Worm (Caenorhabditis elegans): ENCODE measurements around the gene irld-36.

- no peak for TF ChIP-seq lin-35 (GFP tag; optimal IDR thresholded peaks at IDR 0.05)
- TF ChIP-seq blmp-1 (tag; optimal IDR thresholded peaks at IDR 0.05), result no peak
- TF ChIP-seq unc-98 (GFP tag; IDR thresholded peaks at IDR 0.05), result no peak
- no peak for TF ChIP-seq rnt-1 (tag; optimal IDR thresholded peaks at IDR 0.05)
- no peak for TF ChIP-seq nhr-28 (tag; optimal IDR thresholded peaks at IDR 0.05)
These were observed 11.8 kb downstream of the irld-36 start, which contains the start of gene fbxc-22 for ce11 chrII:1691011-1691410.

All from whole organism, L1 larva.